Fruit fly (Drosophila melanogaster) whole organism, prepupa: ENCODE measurements around the gene Sp7.

Experiments used
- CG31627 ChIP-seq: fragments of 200-800 bp; sonication (Bioruptor generic); optimal IDR thresholded peaks from 3 replicates; lab custom pipeline; 2016; ENCODE audit warnings: missing biosample characterization, missing genetic modification characterization
- CG6854 ChIP-seq: fragments of 200-800 bp; sonication (Bioruptor generic); optimal IDR thresholded peaks from 2 replicates; lab custom pipeline; 2017; ENCODE audit warnings: missing biosample characterization, mild to moderate bottlenecking, missing genetic modification characterization
- Eip78C ChIP-seq: fragments of 200-800 bp; sonication (Bioruptor generic); peaks from one replicate; lab custom pipeline; 2016; ENCODE audit warnings: missing biosample characterization, missing genetic modification characterization
- Eip93F ChIP-seq: fragments of 200-800 bp; sonication (Bioruptor generic); optimal IDR thresholded peaks from 2 replicates; lab custom pipeline; 2016; ENCODE audit warnings: missing biosample characterization, mild to moderate bottlenecking, missing genetic modification characterization
- Gug ChIP-seq: fragments of 200-800 bp; sonication (Bioruptor generic); IDR thresholded peaks from 2 replicates; pipeline ENCODE4 v1.3.6; 2022; ENCODE audit warnings: missing biosample characterization, missing genetic modification characterization
- Hr38 ChIP-seq: sonication (Bioruptor generic); optimal IDR thresholded peaks from 2 replicates; lab custom pipeline; 2016; ENCODE audit warnings: missing biosample characterization, missing genetic modification characterization
- Hr39 ChIP-seq: fragments of 200-800 bp; sonication (Bioruptor generic); optimal IDR thresholded peaks from 2 replicates; lab custom pipeline; 2016; ENCODE audit warnings: missing biosample characterization, missing genetic modification characterization
- Lpt ChIP-seq: fragments of 200-800 bp; sonication (Bioruptor generic); optimal IDR thresholded peaks from 3 replicates; lab custom pipeline; 2016; ENCODE audit warnings: missing biosample characterization, missing genetic modification characterization
- OdsH ChIP-seq: fragments of 200-800 bp; sonication (Bioruptor generic); optimal IDR thresholded peaks from 3 replicates; lab custom pipeline; 2016; ENCODE audit warnings: missing biosample characterization, missing genetic modification characterization
- Sox15 ChIP-seq: fragments of 200-800 bp; sonication (Bioruptor generic); optimal IDR thresholded peaks from 3 replicates; lab custom pipeline; 2016; ENCODE audit warnings: missing biosample characterization, missing genetic modification characterization
- acj6 ChIP-seq: fragments of 200-800 bp; sonication (Bioruptor generic); optimal IDR thresholded peaks from 3 replicates; lab custom pipeline; 2016; ENCODE audit warnings: missing biosample characterization, missing genetic modification characterization
- esn ChIP-seq: fragments of 200-800 bp; sonication (Bioruptor generic); optimal IDR thresholded peaks from 2 replicates; lab custom pipeline; 2016; ENCODE audit warnings: missing biosample characterization, mild to moderate bottlenecking, missing genetic modification characterization, moderate library complexity
- vri ChIP-seq: fragments of 200-800 bp; sonication (Bioruptor generic); optimal IDR thresholded peaks from 3 replicates; lab custom pipeline; 2016; ENCODE audit warnings: missing biosample characterization, mild to moderate bottlenecking, missing genetic modification characterization

- TF ChIP-seq esn (GFP tag; lab: Kevin White, UChicago) (no peak), OdsH (GFP tag; lab: Kevin White, UChicago) (no peak), Gug (GFP tag; lab: Robert Waterston, UW) (no peak), acj6 (no peak), Eip78C (no peak), Hr38 (no peak), CG31627 (GFP tag; lab: Kevin White, UChicago) (no peak), Sox15 (GFP tag; lab: Kevin White, UChicago) (no peak), Eip93F (GFP tag; lab: Kevin White, UChicago) (no peak), Lpt (no peak), Hr39 (no peak), CG6854 (no peak), vri (no peak)
Measured at dm6 chr3R:7811514-7811913, 51.9 kb downstream of the Sp7 start, which contains the start of gene CG31473.
